Worm (Caenorhabditis elegans): ENCODE measurements around the gene hphd-1.
A peak's percentile ranks its signal among the peaks of the same experiment; 100 is the strongest.

DNA sequence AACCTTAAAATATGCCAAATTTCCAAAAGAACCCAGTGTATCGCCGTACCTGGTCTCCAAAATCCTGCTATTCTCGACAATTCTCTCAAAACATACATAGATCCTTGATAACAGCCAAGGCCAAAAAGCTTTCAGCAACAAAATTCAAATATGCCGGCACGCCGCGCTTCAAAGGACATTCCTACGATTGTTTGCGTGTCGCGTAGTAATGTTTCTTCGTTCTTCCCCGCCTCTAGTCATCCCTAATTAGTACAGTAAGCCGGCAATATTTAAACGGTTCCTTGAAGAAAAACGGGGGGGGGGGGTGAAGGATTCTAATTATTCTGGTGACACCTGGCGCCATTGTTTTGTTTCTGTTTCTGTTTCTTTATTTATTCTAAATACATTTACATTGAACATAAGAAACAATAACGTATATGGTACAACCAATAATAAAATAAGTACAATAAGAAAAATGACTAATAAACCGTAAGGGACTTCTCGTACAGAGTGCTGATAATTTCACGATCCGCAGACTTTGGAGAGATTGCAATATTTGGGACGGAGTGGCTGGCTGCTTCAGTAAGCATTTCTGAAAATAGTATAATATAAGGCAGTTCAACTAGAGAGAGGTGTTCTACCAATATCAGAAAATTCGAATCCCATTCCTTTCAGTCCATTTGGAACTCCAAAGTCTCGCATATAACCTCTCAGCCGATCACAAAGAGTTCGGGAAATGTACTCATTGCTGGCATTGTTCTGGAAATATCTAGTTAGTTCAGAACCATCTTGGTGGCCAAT is 2.2 kb downstream of the hphd-1 start:
- TF ChIP-seq nhr-11 (tag; optimal IDR thresholded peaks at IDR 0.05): no peak
- TF ChIP-seq nhr-12 (tag; optimal IDR thresholded peaks at IDR 0.05): no peak
- no peak for TF ChIP-seq unc-130 (tag; optimal IDR thresholded peaks at IDR 0.05)
- TF ChIP-seq lin-14 (GFP tag; optimal IDR thresholded peaks at IDR 0.05): no peak
- TF ChIP-seq snu-23 (GFP tag; optimal IDR thresholded peaks at IDR 0.05): peak; percentile 23
- no peak for TF ChIP-seq zip-4 (GFP tag; optimal IDR thresholded peaks at IDR 0.05)
- TF ChIP-seq mdl-1 (tag; optimal IDR thresholded peaks at IDR 0.05): no peak
- no peak for TF ChIP-seq ztf-11 (tag; optimal IDR thresholded peaks at IDR 0.05)
- TF ChIP-seq snpc-4 (tag; optimal IDR thresholded peaks at IDR 0.05): no peak
- no peak for TF ChIP-seq lin-39 (tag; optimal IDR thresholded peaks at IDR 0.05)
